Fruit fly (Drosophila melanogaster) Kc167 (cell line): ENCODE results near the gene mRpL40.

ENCODE experiments used
- Myc ChIP-seq: fragments of >200 bp; optimal IDR thresholded peaks from 2 replicates; lab custom pipeline; 2017; ENCODE audit warnings: missing external identifiers
- Sin3A ChIP-seq: fragments of >200 bp; optimal IDR thresholded peaks from 2 replicates; lab custom pipeline; 2018; ENCODE audit warnings: missing external identifiers
- h ChIP-seq: fragments of >200 bp; optimal IDR thresholded peaks from 3 replicates; lab custom pipeline; 2018; ENCODE audit warnings: missing external identifiers
- insv ChIP-seq: fragments of >200 bp; optimal IDR thresholded peaks from 3 replicates; lab custom pipeline; 2018; ENCODE audit warnings: missing external identifiers
- psq ChIP-seq: fragments of >200 bp; optimal IDR thresholded peaks from 2 replicates; lab custom pipeline; 2017; ENCODE audit warnings: missing external identifiers
- ttk ChIP-seq: sonication (Bioruptor generic); optimal IDR thresholded peaks from 2 replicates; lab custom pipeline; 2017; ENCODE audit warnings: missing external identifiers

The mRpL40 gene

DNA sequence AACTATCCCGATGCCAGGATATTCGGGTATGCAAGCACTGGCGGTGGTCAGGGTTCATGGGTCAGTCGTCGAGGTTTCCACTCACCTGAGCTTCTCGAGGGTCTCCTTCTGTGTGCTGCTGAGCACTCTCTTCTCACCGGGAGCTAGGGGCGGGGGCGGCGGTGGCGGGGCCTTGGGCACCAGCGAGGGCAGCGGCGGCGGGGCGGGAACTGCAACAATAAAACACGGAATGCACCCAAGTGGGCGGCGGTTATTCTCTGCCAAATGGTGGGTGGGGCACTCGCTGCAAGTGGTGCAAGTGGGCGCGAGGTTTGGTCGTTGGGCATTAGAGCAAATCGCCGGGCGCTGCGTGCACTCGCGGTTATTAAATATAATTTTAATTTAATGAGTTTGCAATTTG is 33.3 kb downstream of the mRpL40 start:
- TF ChIP-seq h (lab: Kevin White, UChicago) (no peak), Myc (no peak), ttk (lab: Kevin White, UChicago) (no peak)

- TF ChIP-seq Myc (no peak), ttk (lab: Kevin White, UChicago) (no peak), psq (lab: Kevin White, UChicago) (no peak), insv (lab: Kevin White, UChicago) (no peak), h (lab: Kevin White, UChicago) (no peak), Sin3A (lab: Kevin White, UChicago) (no peak)
Observed at dm6 chr3R:11449688-11450087, 42.0 kb downstream of the mRpL40 start.

- TF ChIP-seq h (lab: Kevin White, UChicago), result no peak
- TF ChIP-seq Myc, result no peak
- TF ChIP-seq Sin3A (lab: Kevin White, UChicago), result no peak
Observed at dm6 chr3R:11451207-11451841, 43.6 kb downstream of the mRpL40 start, which contains the start of gene sals. Gene sals (minus strand): TSS chr3R:11451791.

- TF ChIP-seq h (lab: Kevin White, UChicago) (no peak), Myc (no peak), insv (lab: Kevin White, UChicago) (no peak), Sin3A (lab: Kevin White, UChicago) (no peak), ttk (lab: Kevin White, UChicago) (no peak)
Observed at dm6 chr3R:11452041-11452440, 44.3 kb downstream of the mRpL40 start.

dm6 chr3R:11454210-11454904 is 46.6 kb downstream of the mRpL40 start:
- no peak for TF ChIP-seq psq (lab: Kevin White, UChicago)
- TF ChIP-seq ttk (lab: Kevin White, UChicago), result no peak
- TF ChIP-seq Myc, result no peak
- TF ChIP-seq insv (lab: Kevin White, UChicago), result no peak
- no peak for TF ChIP-seq h (lab: Kevin White, UChicago)
- TF ChIP-seq Sin3A (lab: Kevin White, UChicago), result no peak

DNA sequence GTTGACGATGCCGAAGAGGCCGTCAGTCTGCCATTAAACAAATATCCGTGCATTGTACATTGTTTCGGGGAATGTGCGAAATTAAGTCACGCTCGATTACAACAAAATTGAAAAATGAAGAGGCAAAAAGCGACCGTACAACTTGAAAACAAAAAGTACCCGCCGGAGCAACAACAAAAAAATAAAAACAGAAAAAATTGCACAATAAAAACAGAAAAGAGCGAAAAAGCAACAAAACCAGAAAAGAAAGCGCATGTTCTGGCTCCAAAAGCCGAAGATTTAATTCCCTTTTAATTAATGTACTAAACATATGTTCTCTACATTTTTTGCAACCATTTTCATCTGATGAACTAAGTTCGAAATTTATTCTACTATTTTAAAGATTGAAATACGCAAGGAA is 48.8 kb downstream of the mRpL40 start:
- TF ChIP-seq ttk (lab: Kevin White, UChicago) (no peak), psq (lab: Kevin White, UChicago) (no peak), insv (lab: Kevin White, UChicago) (no peak), Sin3A (lab: Kevin White, UChicago) (no peak), Myc (no peak), h (lab: Kevin White, UChicago) (no peak)

DNA sequence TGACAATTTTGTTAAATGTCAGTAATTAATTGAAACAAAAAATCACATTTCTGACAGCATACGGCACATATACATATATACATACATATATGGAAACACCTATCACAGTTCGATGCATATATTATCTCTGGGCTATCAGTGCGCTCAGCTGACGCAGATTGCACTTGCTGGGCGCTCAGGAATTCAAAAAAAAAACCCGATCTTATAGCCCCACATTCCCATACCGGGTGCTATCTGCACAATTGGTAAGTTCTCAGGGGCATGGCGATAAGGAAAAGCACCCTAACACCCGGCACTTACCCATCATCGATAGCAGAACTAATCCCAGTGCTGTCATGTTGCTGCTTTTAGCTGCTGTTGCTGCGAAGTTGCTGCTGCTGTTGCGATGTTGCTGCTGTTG is 49.6 kb downstream of the mRpL40 start:
- TF ChIP-seq psq (lab: Kevin White, UChicago) (no peak), Sin3A (lab: Kevin White, UChicago) (no peak), h (lab: Kevin White, UChicago) (no peak), insv (lab: Kevin White, UChicago) (no peak), Myc (no peak), ttk (lab: Kevin White, UChicago) (no peak)
